Fruit fly (Drosophila melanogaster): ENCODE results near the gene CG42750.

The CG42750 gene

DNA sequence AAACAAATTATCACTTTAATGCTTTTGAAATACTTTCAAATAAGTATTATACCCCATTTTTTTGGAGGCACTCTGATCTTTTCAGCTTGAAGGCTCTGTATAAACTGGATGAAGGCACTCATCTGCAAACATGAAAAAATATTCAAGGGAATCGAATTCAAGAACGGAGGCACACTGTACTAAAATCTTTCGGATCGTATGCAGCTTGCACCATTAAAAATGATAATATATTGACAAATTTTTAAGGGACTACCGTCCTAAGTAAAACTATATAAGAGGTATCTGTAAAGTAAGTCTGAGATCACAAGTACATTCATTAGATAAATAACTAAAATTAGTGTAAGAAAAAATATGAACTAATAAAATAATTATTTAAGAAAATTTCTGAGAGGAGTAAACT, 162.5 kb downstream of the CG42750 start, which contains the start of gene CG44476:
Gene CG44476 (minus strand): TSS at position 101 of the 400 bp plus-strand sequence.
- no peak for TF ChIP-seq sisA (GFP tag; IDR thresholded peaks at IDR 0.05)
- no peak for TF ChIP-seq CG11696 (GFP tag; IDR thresholded peaks at IDR 0.05)
- no peak for TF ChIP-seq ewg (GFP tag; optimal IDR thresholded peaks at IDR 0.05)
- no peak for TF ChIP-seq cad (GFP tag; optimal IDR thresholded peaks at IDR 0.05)
- TF ChIP-seq B-H2 (GFP tag; optimal IDR thresholded peaks at IDR 0.05), result no peak
- no peak for TF ChIP-seq Nf-YA (GFP tag; IDR thresholded peaks at IDR 0.05)
- no peak for TF ChIP-seq BtbVII (GFP tag; optimal IDR thresholded peaks at IDR 0.05)
- no peak for TF ChIP-seq tna (GFP tag; IDR thresholded peaks at IDR 0.05; ENCODE audit: partially characterized antibody)
- TF ChIP-seq nmo (GFP tag; optimal IDR thresholded peaks at IDR 0.05), result no peak
- no peak for TF ChIP-seq YL-1 (GFP tag; optimal IDR thresholded peaks at IDR 0.05)
- TF ChIP-seq CG32767 (GFP tag; IDR thresholded peaks at IDR 0.05), result no peak
- no peak for TF ChIP-seq CG6272 (GFP tag; IDR thresholded peaks at IDR 0.05)
- TF ChIP-seq grn (GFP tag; optimal IDR thresholded peaks at IDR 0.05), result no peak
- TF ChIP-seq E2f1 (GFP tag; IDR thresholded peaks at IDR 0.05), result no peak
- no peak for TF ChIP-seq vfl (GFP tag; optimal IDR thresholded peaks at IDR 0.05)
- no peak for TF ChIP-seq CG7786 (GFP tag; optimal IDR thresholded peaks at IDR 0.05)
- no peak for TF ChIP-seq jumu (GFP tag; optimal IDR thresholded peaks at IDR 0.05)
- TF ChIP-seq gt (GFP tag; IDR thresholded peaks at IDR 0.05), result no peak
- TF ChIP-seq onecut (GFP tag; IDR thresholded peaks at IDR 0.05), result no peak
- TF ChIP-seq NK7.1 (GFP tag; optimal IDR thresholded peaks at IDR 0.05), result no peak

DNA sequence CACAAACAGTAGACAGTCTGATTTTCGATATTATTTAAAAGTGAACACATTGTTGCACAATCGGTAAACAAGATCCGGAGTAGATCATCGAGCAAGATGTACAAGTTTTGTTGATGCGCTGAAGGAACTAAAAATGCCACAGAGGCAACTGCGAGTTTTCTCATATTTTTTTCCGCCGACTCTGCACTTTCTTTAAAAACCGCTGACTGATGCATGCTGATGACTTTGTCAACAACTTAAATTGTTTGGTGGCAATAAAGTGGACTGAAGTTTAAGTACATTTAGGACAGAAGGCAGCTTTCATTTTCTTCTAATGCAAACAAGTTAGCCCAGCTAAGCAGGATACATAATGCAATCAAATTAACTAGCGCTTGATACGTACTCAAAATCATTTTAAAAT, 163.1 kb downstream of the CG42750 start:
- no peak for TF ChIP-seq CG32532 (GFP tag; IDR thresholded peaks at IDR 0.05)
- TF ChIP-seq CG17359 (tag; optimal IDR thresholded peaks at IDR 0.05), result no peak
- no peak for TF ChIP-seq Dref (GFP tag; IDR thresholded peaks at IDR 0.05)
- TF ChIP-seq CG10321 (GFP tag; IDR thresholded peaks at IDR 0.05), result no peak
- no peak for TF ChIP-seq chif (GFP tag; optimal IDR thresholded peaks at IDR 0.05)
- no peak for TF ChIP-seq Bgb (GFP tag; IDR thresholded peaks at IDR 0.05; ENCODE audit: partially characterized antibody)
- no peak for TF ChIP-seq CG32767 (GFP tag; IDR thresholded peaks at IDR 0.05)
- no peak for TF ChIP-seq CG4360 (GFP tag; IDR thresholded peaks at IDR 0.05)
- no peak for TF ChIP-seq esg (GFP tag; conservative IDR thresholded peaks at IDR 0.05)
- no peak for TF ChIP-seq Dad (GFP tag; optimal IDR thresholded peaks at IDR 0.05)
- TF ChIP-seq NfI (GFP tag; optimal IDR thresholded peaks at IDR 0.05), result no peak
- no peak for TF ChIP-seq Meics (GFP tag; optimal IDR thresholded peaks at IDR 0.05)
- TF ChIP-seq CG33557 (GFP tag; optimal IDR thresholded peaks at IDR 0.05), result no peak
- TF ChIP-seq CG11247 (GFP tag; IDR thresholded peaks at IDR 0.05), result no peak
- TF ChIP-seq CG30431 (GFP tag; optimal IDR thresholded peaks at IDR 0.05), result no peak
- no peak for TF ChIP-seq Hr78 (GFP tag; optimal IDR thresholded peaks at IDR 0.05)
- no peak for TF ChIP-seq kay (GFP tag; optimal IDR thresholded peaks at IDR 0.05)
- TF ChIP-seq h (optimal IDR thresholded peaks at IDR 0.05), result no peak
- TF ChIP-seq corto (GFP tag; optimal IDR thresholded peaks at IDR 0.05), result no peak

Measured in whole organism, embryonic.